Fruit fly (Drosophila melanogaster) S2 (cell line): Measurements from ENCODE around the gene Trf4-2.

Experiments
- CG8478 ChIP-seq: fragments of >200 bp; optimal IDR thresholded peaks from 2 replicates; lab custom pipeline; 2018
- CTCF ChIP-seq, 2 experiments: fragments of >200 bp; optimal IDR thresholded peaks; 2 replicates each; lab custom pipeline; 2018

DNA sequence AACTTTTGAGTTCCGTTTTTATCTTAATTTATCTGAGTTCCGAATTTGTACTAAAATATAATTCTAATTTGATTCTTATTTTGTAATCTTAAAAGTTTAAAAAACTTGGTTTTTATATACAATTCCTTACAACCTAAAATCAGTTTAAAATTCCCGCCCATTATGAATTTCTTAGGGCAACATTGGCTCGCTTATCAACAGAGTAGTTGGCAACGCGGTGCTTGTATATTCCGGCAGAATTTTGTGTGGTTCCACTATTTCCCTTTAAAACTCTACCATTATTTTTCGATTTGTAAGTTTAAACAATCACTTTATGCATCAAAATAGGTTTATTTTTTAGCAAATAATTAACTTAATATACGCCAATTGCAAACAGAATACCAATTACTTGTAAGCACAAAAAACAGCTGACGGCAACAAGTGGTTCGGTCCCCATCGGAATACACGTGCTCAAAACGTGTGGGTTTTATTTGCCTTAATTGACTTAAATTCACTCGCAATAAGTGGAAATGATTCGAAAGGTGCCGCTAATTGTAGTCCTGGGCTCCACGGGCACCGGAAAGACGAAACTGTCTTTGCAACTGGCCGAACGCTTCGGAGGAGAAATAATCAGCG, 48.1 kb upstream of the Trf4-2 start, which contains the start of the genes CG11089 and CG31381:
- no peak for TF ChIP-seq CG8478 (lab: Kevin White, UChicago)
- TF ChIP-seq CTCF (optimal IDR thresholded peaks at IDR 0.05; lab: Kevin White, UChicago), result no peak
